Worm (Caenorhabditis elegans) whole organism, midembryonic: Measurements from ENCODE around the gene mig-21.

ENCODE experiments used
- T22C8.4 ChIP-seq: fragments of 200-800 bp; sonication (Bioruptor generic); IDR thresholded peaks from 2 replicates; pipeline ENCODE4 v1.3.6; 2022; ENCODE audit warnings: missing genetic modification characterization, missing compliant biosample characterization
- cog-1 ChIP-seq: sonication (generic microtip); optimal IDR thresholded peaks from 2 replicates; lab custom pipeline; 2016; ENCODE audit warnings: missing genetic modification characterization, missing compliant biosample characterization
- flt-1 ChIP-seq: fragments of 200-800 bp; sonication (Bioruptor generic); IDR thresholded peaks from 2 replicates; pipeline ENCODE4 v1.3.6; 2022; ENCODE audit warnings: missing genetic modification characterization, missing compliant biosample characterization
- klf-2 ChIP-seq: fragments of 200-800 bp; sonication (Bioruptor generic); conservative IDR thresholded peaks from 2 replicates; pipeline ENCODE4 v1.3.6; 2022; ENCODE audit warnings: missing genetic modification reagents, missing genetic modification characterization, missing compliant biosample characterization
- med-1 ChIP-seq: sonication (generic microtip); optimal IDR thresholded peaks from 2 replicates; lab custom pipeline; 2017; ENCODE audit warnings: missing genetic modification characterization, mild to moderate bottlenecking, missing compliant biosample characterization, antibody characterized with exemption, missing genetic modification reagents; ENCODE audit not compliant: insufficient read depth
- ref-1 ChIP-seq: fragments of 200-800 bp; sonication (Bioruptor generic); conservative IDR thresholded peaks from 2 replicates; pipeline ENCODE4 v1.3.6; 2022; ENCODE audit warnings: missing genetic modification reagents, missing genetic modification characterization, missing compliant biosample characterization
- tab-1 ChIP-seq: fragments of 200-800 bp; sonication (Bioruptor generic); IDR thresholded peaks from 2 replicates; pipeline ENCODE4 v1.3.6; 2022; ENCODE audit warnings: missing genetic modification characterization, missing compliant biosample characterization
- ztf-23 ChIP-seq: fragments of 200-800 bp; sonication (Bioruptor generic); IDR thresholded peaks from 2 replicates; pipeline ENCODE4 v1.3.6; 2022; ENCODE audit warnings: missing genetic modification reagents, missing genetic modification characterization, missing compliant biosample characterization
- ztf-29 ChIP-seq: fragments of 200-800 bp; sonication (Bioruptor generic); IDR thresholded peaks from 2 replicates; pipeline ENCODE4 v1.3.6; 2022; ENCODE audit warnings: missing genetic modification reagents, missing genetic modification characterization, missing compliant biosample characterization

The mig-21 gene

ce11 chrIII:5838159-5839046 lies 39.8 kb downstream of the mig-21 start:
- no peak for TF ChIP-seq cog-1
- no peak for TF ChIP-seq ref-1 (GFP tag; lab: Robert Waterston, UW)
- TF ChIP-seq flt-1 (GFP tag; lab: Robert Waterston, UW): no peak

ce11 chrIII:5836816-5837215 lies 41.4 kb downstream of the mig-21 start, which contains the start of gene W04D12.1:
TSS of gene W04D12.1 (plus strand) at chrIII:5836926.
- TF ChIP-seq flt-1 (GFP tag; lab: Robert Waterston, UW) (no peak), T22C8.4 (GFP tag; lab: Robert Waterston, UW) (no peak), cog-1 (no peak), ztf-29 (GFP tag; lab: Robert Waterston, UW) (no peak), med-1 (GFP tag; lab: Kevin White, UChicago) (no peak), tab-1 (no peak), ztf-23 (GFP tag; lab: Robert Waterston, UW) (no peak), ref-1 (GFP tag; lab: Robert Waterston, UW) (no peak)

- TF ChIP-seq tab-1 (no peak), med-1 (GFP tag; lab: Kevin White, UChicago) (no peak), T22C8.4 (GFP tag; lab: Robert Waterston, UW) (no peak), flt-1 (GFP tag; lab: Robert Waterston, UW) (no peak), klf-2 (no peak), ztf-29 (GFP tag; lab: Robert Waterston, UW) (no peak), cog-1 (no peak), ztf-23 (GFP tag; lab: Robert Waterston, UW) (no peak), ref-1 (GFP tag; lab: Robert Waterston, UW) (no peak)
Observed at ce11 chrIII:5836261-5836660, 41.9 kb downstream of the mig-21 start.

ce11 chrIII:5835163-5835871 lies 42.9 kb downstream of the mig-21 start:
- TF ChIP-seq flt-1 (GFP tag; lab: Robert Waterston, UW): no peak
- TF ChIP-seq cog-1: no peak
- no peak for TF ChIP-seq T22C8.4 (GFP tag; lab: Robert Waterston, UW)
- TF ChIP-seq ztf-23 (GFP tag; lab: Robert Waterston, UW): 0 out of 2 replicates have a peak, but pooled peaks have one; percentile 22

- no peak for TF ChIP-seq tab-1
- no peak for TF ChIP-seq med-1 (GFP tag; lab: Kevin White, UChicago)
- no peak for TF ChIP-seq ref-1 (GFP tag; lab: Robert Waterston, UW)
- TF ChIP-seq ztf-29 (GFP tag; lab: Robert Waterston, UW): no peak
- TF ChIP-seq T22C8.4 (GFP tag; lab: Robert Waterston, UW): no peak
- TF ChIP-seq flt-1 (GFP tag; lab: Robert Waterston, UW): no peak
- no peak for TF ChIP-seq ztf-23 (GFP tag; lab: Robert Waterston, UW)
- TF ChIP-seq cog-1: no peak
- no peak for TF ChIP-seq klf-2
Observed at ce11 chrIII:5834663-5835062, 43.5 kb downstream of the mig-21 start.

- TF ChIP-seq ref-1 (GFP tag; lab: Robert Waterston, UW) (no peak), ztf-29 (GFP tag; lab: Robert Waterston, UW) (no peak), tab-1 (no peak), flt-1 (GFP tag; lab: Robert Waterston, UW) (no peak), klf-2 (no peak), cog-1 (no peak), med-1 (GFP tag; lab: Kevin White, UChicago) (no peak)
Observed at ce11 chrIII:5834053-5834452, 44.1 kb downstream of the mig-21 start, which contains the start of gene R12B2.6. TSS of gene R12B2.6 (minus strand) at chrIII:5834153.

- TF ChIP-seq ztf-23 (GFP tag; lab: Robert Waterston, UW) (no peak), cog-1 (no peak), flt-1 (GFP tag; lab: Robert Waterston, UW) (no peak), klf-2 (no peak), tab-1 (no peak), ztf-29 (GFP tag; lab: Robert Waterston, UW) (no peak), med-1 (GFP tag; lab: Kevin White, UChicago) (no peak), ref-1 (GFP tag; lab: Robert Waterston, UW) (no peak), T22C8.4 (GFP tag; lab: Robert Waterston, UW) (no peak)
Observed at ce11 chrIII:5833376-5833775, 44.8 kb downstream of the mig-21 start, which contains the start of the genes R12B2.13 and mdt-15. TSS of gene R12B2.13 (minus strand) at chrIII:5833476. TSS of gene mdt-15 (minus strand) at chrIII:5833751.

- TF ChIP-seq cog-1: no peak
- no peak for TF ChIP-seq ref-1 (GFP tag; lab: Robert Waterston, UW)
- no peak for TF ChIP-seq ztf-29 (GFP tag; lab: Robert Waterston, UW)
- TF ChIP-seq ztf-23 (GFP tag; lab: Robert Waterston, UW): no peak
- TF ChIP-seq tab-1: no peak
- no peak for TF ChIP-seq T22C8.4 (GFP tag; lab: Robert Waterston, UW)
- TF ChIP-seq klf-2: no peak
- no peak for TF ChIP-seq flt-1 (GFP tag; lab: Robert Waterston, UW)
- no peak for TF ChIP-seq med-1 (GFP tag; lab: Kevin White, UChicago)
Observed at ce11 chrIII:5832442-5832841, 45.7 kb downstream of the mig-21 start.

ce11 chrIII:5828065-5828464 lies 50.1 kb downstream of the mig-21 start:
- TF ChIP-seq ref-1 (GFP tag; lab: Robert Waterston, UW) (no peak), ztf-23 (GFP tag; lab: Robert Waterston, UW) (no peak), klf-2 (no peak), flt-1 (GFP tag; lab: Robert Waterston, UW) (no peak), cog-1 (no peak), tab-1 (no peak), med-1 (GFP tag; lab: Kevin White, UChicago) (no peak), ztf-29 (GFP tag; lab: Robert Waterston, UW) (no peak), T22C8.4 (GFP tag; lab: Robert Waterston, UW) (no peak)
